Worm (Caenorhabditis elegans): ENCODE measurements around the gene F53H4.3.

Gene F53H4.3

ce11 chrX:15860556-15861008 lies 26.8 kb downstream of the F53H4.3 start, which contains the start of gene F53H4.6:
F53H4.6 (minus strand) TSS chrX:15860606.
- peak; percentile 30 for TF ChIP-seq mls-2 (tag; optimal IDR thresholded peaks at IDR 0.05)
- TF ChIP-seq ceh-43 (GFP tag; optimal IDR thresholded peaks at IDR 0.05): no peak
- peak; percentile 9 for TF ChIP-seq lsy-2 (tag; optimal IDR thresholded peaks at IDR 0.05)

- no peak for TF ChIP-seq drap-1 (GFP tag; optimal IDR thresholded peaks at IDR 0.05)
- no peak for TF ChIP-seq ces-1 (GFP tag; optimal IDR thresholded peaks at IDR 0.05)
- TF ChIP-seq unc-62 (GFP tag; optimal IDR thresholded peaks at IDR 0.05): no peak
- TF ChIP-seq unc-120 (tag; optimal IDR thresholded peaks at IDR 0.05; ENCODE audit: poor library complexity, severe bottlenecking): no peak
- TF ChIP-seq nhr-28 (tag; optimal IDR thresholded peaks at IDR 0.05): no peak
- no peak for TF ChIP-seq hlh-1 (tag; optimal IDR thresholded peaks at IDR 0.05)
- TF ChIP-seq ceh-39 (tag; optimal IDR thresholded peaks at IDR 0.05): no peak
- TF ChIP-seq sptf-1 (tag; optimal IDR thresholded peaks at IDR 0.05): no peak
These were observed 30.5 kb downstream of the F53H4.3 start, which contains the start of gene F53H4.2 for ce11 chrX:15856853-15857252. F53H4.2 (plus strand) TSS chrX:15857153.

- TF ChIP-seq ham-2 (GFP tag; optimal IDR thresholded peaks at IDR 0.05): no peak
- no peak for TF ChIP-seq nhr-76 (tag; optimal IDR thresholded peaks at IDR 0.05)
- TF ChIP-seq ceh-83 (GFP tag; optimal IDR thresholded peaks at IDR 0.05): no peak
- no peak for TF ChIP-seq nhr-2 (tag; optimal IDR thresholded peaks at IDR 0.05)
- no peak for TF ChIP-seq ztf-11 (tag; optimal IDR thresholded peaks at IDR 0.05)
- TF ChIP-seq blmp-1 (tag; optimal IDR thresholded peaks at IDR 0.05): no peak
- TF ChIP-seq zip-8 (tag; optimal IDR thresholded peaks at IDR 0.05): no peak
- TF ChIP-seq nhr-237 (tag; optimal IDR thresholded peaks at IDR 0.05): no peak
- TF ChIP-seq unc-62 (GFP tag; optimal IDR thresholded peaks at IDR 0.05): no peak
- TF ChIP-seq sem-2 (GFP tag; optimal IDR thresholded peaks at IDR 0.05): no peak
- no peak for TF ChIP-seq lin-13 (tag; optimal IDR thresholded peaks at IDR 0.05)
These were observed 36.4 kb downstream of the F53H4.3 start for ce11 chrX:15851013-15851412.

ce11 chrX:15849397-15849935 lies 37.9 kb downstream of the F53H4.3 start, which contains the start of gene acl-1:
acl-1 (plus strand) TSS chrX:15849885.
- no peak for TF ChIP-seq bed-3 (GFP tag; optimal IDR thresholded peaks at IDR 0.05)
- no peak for TF ChIP-seq ceh-43 (GFP tag; optimal IDR thresholded peaks at IDR 0.05)
- no peak for TF ChIP-seq nhr-2 (tag; optimal IDR thresholded peaks at IDR 0.05)
- TF ChIP-seq lin-32 (GFP tag; optimal IDR thresholded peaks at IDR 0.05): no peak
- no peak for TF ChIP-seq M03D4.4 (tag; optimal IDR thresholded peaks at IDR 0.05)
- TF ChIP-seq elt-3 (tag; optimal IDR thresholded peaks at IDR 0.05): no peak
- no peak for TF ChIP-seq unc-120 (tag; optimal IDR thresholded peaks at IDR 0.05; ENCODE audit: poor library complexity, severe bottlenecking)
- TF ChIP-seq unc-39 (tag; optimal IDR thresholded peaks at IDR 0.05): no peak
- TF ChIP-seq mep-1 (tag; optimal IDR thresholded peaks at IDR 0.05): peak; percentile 42
- TF ChIP-seq pha-4 (tag; optimal IDR thresholded peaks at IDR 0.05): no peak
- no peak for TF ChIP-seq blmp-1 (tag; optimal IDR thresholded peaks at IDR 0.05)
- TF ChIP-seq mab-5 (tag; optimal IDR thresholded peaks at IDR 0.05): no peak
- TF ChIP-seq lin-13 (tag; optimal IDR thresholded peaks at IDR 0.05): no peak
- TF ChIP-seq unc-62 (GFP tag; optimal IDR thresholded peaks at IDR 0.05): no peak
- TF ChIP-seq elt-1 (tag; optimal IDR thresholded peaks at IDR 0.05; ENCODE audit: borderline replicate concordance, insufficient read depth): no peak
- peak; percentile 20 for TF ChIP-seq hlh-1 (tag; optimal IDR thresholded peaks at IDR 0.05)
- TF ChIP-seq zip-8 (tag; optimal IDR thresholded peaks at IDR 0.05): no peak
- no peak for TF ChIP-seq ham-2 (GFP tag; optimal IDR thresholded peaks at IDR 0.05)
- no peak for TF ChIP-seq tbx-8 (GFP tag; optimal IDR thresholded peaks at IDR 0.05)
- no peak for TF ChIP-seq drap-1 (GFP tag; optimal IDR thresholded peaks at IDR 0.05)
- peak; percentile 41 for TF ChIP-seq ceh-83 (GFP tag; optimal IDR thresholded peaks at IDR 0.05)
- TF ChIP-seq sptf-1 (tag; optimal IDR thresholded peaks at IDR 0.05): peak; percentile 41
- TF ChIP-seq sem-2 (GFP tag; optimal IDR thresholded peaks at IDR 0.05): no peak
- no peak for TF ChIP-seq mls-2 (tag; optimal IDR thresholded peaks at IDR 0.05)
- TF ChIP-seq lsy-2 (tag; optimal IDR thresholded peaks at IDR 0.05): peak; percentile 74
- TF ChIP-seq snpc-4 (tag; optimal IDR thresholded peaks at IDR 0.05): no peak
- TF ChIP-seq ceh-39 (tag; optimal IDR thresholded peaks at IDR 0.05): peak; percentile 13
- no peak for TF ChIP-seq nhr-76 (tag; optimal IDR thresholded peaks at IDR 0.05)
- no peak for TF ChIP-seq ztf-11 (tag; optimal IDR thresholded peaks at IDR 0.05)
- TF ChIP-seq flh-1 (GFP tag; optimal IDR thresholded peaks at IDR 0.05): no peak
- TF ChIP-seq nhr-28 (tag; optimal IDR thresholded peaks at IDR 0.05): no peak
- TF ChIP-seq nhr-237 (tag; optimal IDR thresholded peaks at IDR 0.05): peak; percentile 74
- TF ChIP-seq nhr-12 (tag; optimal IDR thresholded peaks at IDR 0.05): no peak
- no peak for TF ChIP-seq cnd-1 (tag; optimal IDR thresholded peaks at IDR 0.05)
- peak; percentile 84 for TF ChIP-seq ces-1 (GFP tag; optimal IDR thresholded peaks at IDR 0.05)

Data from whole organism, mixed stage, embryonic.